Worm (Caenorhabditis elegans): ENCODE data around the gene col-12.

Gene col-12

ce11 chrV:10433721-10434120 is 8.7 kb upstream of the col-12 start, which contains the start of gene Y32F6A.4:
TSS of gene Y32F6A.4 (minus strand) at chrV:10434067.
- TF ChIP-seq scrt-1 (GFP tag; IDR thresholded peaks at IDR 0.05) (no peak), ceh-36 (tag; optimal IDR thresholded peaks at IDR 0.05) (no peak), tbx-37 (GFP tag; conservative IDR thresholded peaks at IDR 0.05) (no peak)

ce11 chrV:10432607-10433006 is 7.6 kb upstream of the col-12 start:
- no peak for TF ChIP-seq ets-7 (tag; optimal IDR thresholded peaks at IDR 0.05)
- no peak for TF ChIP-seq ceh-36 (tag; optimal IDR thresholded peaks at IDR 0.05)
- TF ChIP-seq B0310.2 (tag; optimal IDR thresholded peaks at IDR 0.05) = no peak
- TF ChIP-seq sea-1 (GFP tag; conservative IDR thresholded peaks at IDR 0.05) = no peak
- TF ChIP-seq hmbx-1 (tag; optimal IDR thresholded peaks at IDR 0.05) = no peak
- no peak for TF ChIP-seq tra-4 (tag; optimal IDR thresholded peaks at IDR 0.05)
- TF ChIP-seq scrt-1 (GFP tag; IDR thresholded peaks at IDR 0.05) = no peak
- TF ChIP-seq ama-1 (optimal IDR thresholded peaks at IDR 0.05) = no peak
- no peak for TF ChIP-seq ceh-13 (GFP tag; optimal IDR thresholded peaks at IDR 0.05)
- no peak for TF ChIP-seq tbx-37 (GFP tag; conservative IDR thresholded peaks at IDR 0.05)
- no peak for TF ChIP-seq flt-1 (GFP tag; IDR thresholded peaks at IDR 0.05)
- no peak for TF ChIP-seq tbx-11 (GFP tag; IDR thresholded peaks at IDR 0.05)
- no peak for TF ChIP-seq pes-1 (GFP tag; IDR thresholded peaks at IDR 0.05)
- TF ChIP-seq aly-1 (tag; optimal IDR thresholded peaks at IDR 0.05) = no peak
- no peak for TF ChIP-seq hmg-4 (GFP tag; optimal IDR thresholded peaks at IDR 0.05)
- no peak for TF ChIP-seq hnd-1 (tag; optimal IDR thresholded peaks at IDR 0.05)
- TF ChIP-seq F13C5.2 (tag; optimal IDR thresholded peaks at IDR 0.05) = no peak

ce11 chrV:10428608-10429007 is 3.6 kb upstream of the col-12 start, which contains the start of gene tag-314:
TSS of gene tag-314 (minus strand) at chrV:10428708.
- TF ChIP-seq scrt-1 (GFP tag; IDR thresholded peaks at IDR 0.05) = no peak
- TF ChIP-seq B0310.2 (tag; optimal IDR thresholded peaks at IDR 0.05) = no peak
- no peak for TF ChIP-seq hmg-4 (GFP tag; optimal IDR thresholded peaks at IDR 0.05)
- TF ChIP-seq tbx-37 (GFP tag; conservative IDR thresholded peaks at IDR 0.05) = no peak
- no peak for TF ChIP-seq tbx-11 (GFP tag; IDR thresholded peaks at IDR 0.05)
- TF ChIP-seq pes-1 (GFP tag; IDR thresholded peaks at IDR 0.05) = no peak
- no peak for TF ChIP-seq ceh-13 (GFP tag; optimal IDR thresholded peaks at IDR 0.05)
- no peak for TF ChIP-seq hnd-1 (tag; optimal IDR thresholded peaks at IDR 0.05)
- no peak for TF ChIP-seq tra-4 (tag; optimal IDR thresholded peaks at IDR 0.05)
- no peak for TF ChIP-seq ama-1 (optimal IDR thresholded peaks at IDR 0.05)
- no peak for TF ChIP-seq sea-1 (GFP tag; conservative IDR thresholded peaks at IDR 0.05)
- no peak for TF ChIP-seq ets-7 (tag; optimal IDR thresholded peaks at IDR 0.05)
- TF ChIP-seq flt-1 (GFP tag; IDR thresholded peaks at IDR 0.05) = no peak
- no peak for TF ChIP-seq hmbx-1 (tag; optimal IDR thresholded peaks at IDR 0.05)
- TF ChIP-seq ceh-36 (tag; optimal IDR thresholded peaks at IDR 0.05) = no peak
- TF ChIP-seq aly-1 (tag; optimal IDR thresholded peaks at IDR 0.05) = no peak
- TF ChIP-seq F13C5.2 (tag; optimal IDR thresholded peaks at IDR 0.05) = no peak

DNA sequence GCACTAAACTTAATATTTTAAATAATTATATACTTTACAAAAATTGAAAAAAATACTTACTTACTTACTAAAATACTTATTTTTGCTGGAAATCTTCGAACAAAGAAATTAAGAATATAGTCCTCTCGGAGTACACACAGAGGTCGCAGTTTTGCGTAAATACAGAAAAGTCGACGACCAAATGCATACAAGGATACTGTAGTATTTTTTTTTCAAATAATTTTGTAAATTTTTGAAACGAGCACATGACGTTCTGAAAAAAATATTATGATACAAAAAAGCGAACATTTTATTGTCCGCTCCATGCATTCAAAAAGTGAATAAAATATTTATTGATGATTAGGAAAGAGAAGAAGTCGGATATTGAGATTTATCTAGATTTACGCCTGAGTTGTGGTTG is 1.3 kb upstream of the col-12 start, which contains the start of gene apc-10:
Gene apc-10 (minus strand): TSS at position 101 of the 400 bp plus-strand sequence.
- TF ChIP-seq hnd-1 (tag; optimal IDR thresholded peaks at IDR 0.05) (no peak), hmg-4 (GFP tag; optimal IDR thresholded peaks at IDR 0.05) (no peak), flt-1 (GFP tag; IDR thresholded peaks at IDR 0.05) (no peak), tbx-11 (GFP tag; IDR thresholded peaks at IDR 0.05) (no peak), ama-1 (optimal IDR thresholded peaks at IDR 0.05) (no peak), pes-1 (GFP tag; IDR thresholded peaks at IDR 0.05) (no peak), ceh-13 (GFP tag; optimal IDR thresholded peaks at IDR 0.05) (no peak), B0310.2 (tag; optimal IDR thresholded peaks at IDR 0.05) (no peak), sea-1 (GFP tag; conservative IDR thresholded peaks at IDR 0.05) (no peak), ceh-36 (tag; optimal IDR thresholded peaks at IDR 0.05) (no peak)

DNA sequence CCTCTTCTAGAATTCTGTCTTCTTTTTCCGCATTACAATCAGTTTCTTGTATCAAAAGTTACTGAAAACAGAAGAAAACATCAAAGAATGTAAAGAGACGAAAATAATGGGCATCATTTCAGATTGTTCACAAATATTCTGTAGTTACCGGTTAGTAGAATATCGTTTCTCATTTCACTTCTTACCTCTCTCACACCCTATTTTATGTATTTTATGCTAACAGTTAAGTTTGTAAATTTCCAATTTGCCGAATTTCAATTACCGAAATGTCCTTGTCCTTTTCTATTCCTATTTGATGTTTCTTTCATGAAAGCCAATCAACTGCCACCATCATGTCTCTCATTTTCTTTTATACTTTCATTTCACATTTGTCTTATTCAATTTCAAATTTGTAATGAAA is 1.5 kb downstream of the col-12 start:
- no peak for TF ChIP-seq ets-7 (tag; optimal IDR thresholded peaks at IDR 0.05)

- TF ChIP-seq hnd-1 (tag; optimal IDR thresholded peaks at IDR 0.05) = no peak
- TF ChIP-seq sea-1 (GFP tag; conservative IDR thresholded peaks at IDR 0.05) = no peak
- no peak for TF ChIP-seq ama-1 (optimal IDR thresholded peaks at IDR 0.05)
- no peak for TF ChIP-seq ceh-36 (tag; optimal IDR thresholded peaks at IDR 0.05)
- TF ChIP-seq scrt-1 (GFP tag; IDR thresholded peaks at IDR 0.05) = no peak
- no peak for TF ChIP-seq ets-7 (tag; optimal IDR thresholded peaks at IDR 0.05)
- TF ChIP-seq tbx-11 (GFP tag; IDR thresholded peaks at IDR 0.05) = no peak
- no peak for TF ChIP-seq flt-1 (GFP tag; IDR thresholded peaks at IDR 0.05)
- no peak for TF ChIP-seq hmg-4 (GFP tag; optimal IDR thresholded peaks at IDR 0.05)
- no peak for TF ChIP-seq B0310.2 (tag; optimal IDR thresholded peaks at IDR 0.05)
- no peak for TF ChIP-seq ceh-13 (GFP tag; optimal IDR thresholded peaks at IDR 0.05)
- TF ChIP-seq tbx-37 (GFP tag; conservative IDR thresholded peaks at IDR 0.05) = no peak
- no peak for TF ChIP-seq hmbx-1 (tag; optimal IDR thresholded peaks at IDR 0.05)
- no peak for TF ChIP-seq pes-1 (GFP tag; IDR thresholded peaks at IDR 0.05)
- no peak for TF ChIP-seq tra-4 (tag; optimal IDR thresholded peaks at IDR 0.05)
Measured at ce11 chrV:10421802-10422201, 3.2 kb downstream of the col-12 start, which contains the start of gene col-13. TSS of gene col-13 (minus strand) at chrV:10421902.

- TF ChIP-seq hnd-1 (tag; optimal IDR thresholded peaks at IDR 0.05) (no peak), ama-1 (optimal IDR thresholded peaks at IDR 0.05) (no peak), tra-4 (tag; optimal IDR thresholded peaks at IDR 0.05) (no peak), ceh-36 (tag; optimal IDR thresholded peaks at IDR 0.05) (no peak), hmbx-1 (tag; optimal IDR thresholded peaks at IDR 0.05) (no peak), sea-1 (GFP tag; conservative IDR thresholded peaks at IDR 0.05) (no peak), ceh-13 (GFP tag; optimal IDR thresholded peaks at IDR 0.05) (no peak), hmg-4 (GFP tag; optimal IDR thresholded peaks at IDR 0.05) (no peak), pes-1 (GFP tag; IDR thresholded peaks at IDR 0.05) (no peak), F13C5.2 (tag; optimal IDR thresholded peaks at IDR 0.05) (no peak), aly-1 (tag; optimal IDR thresholded peaks at IDR 0.05) (no peak), tbx-37 (GFP tag; conservative IDR thresholded peaks at IDR 0.05) (no peak)
Measured at ce11 chrV:10418961-10419360, 6.0 kb downstream of the col-12 start, which contains the start of gene F15H10.5. TSS of gene F15H10.5 (minus strand) at chrV:10419061.

DNA sequence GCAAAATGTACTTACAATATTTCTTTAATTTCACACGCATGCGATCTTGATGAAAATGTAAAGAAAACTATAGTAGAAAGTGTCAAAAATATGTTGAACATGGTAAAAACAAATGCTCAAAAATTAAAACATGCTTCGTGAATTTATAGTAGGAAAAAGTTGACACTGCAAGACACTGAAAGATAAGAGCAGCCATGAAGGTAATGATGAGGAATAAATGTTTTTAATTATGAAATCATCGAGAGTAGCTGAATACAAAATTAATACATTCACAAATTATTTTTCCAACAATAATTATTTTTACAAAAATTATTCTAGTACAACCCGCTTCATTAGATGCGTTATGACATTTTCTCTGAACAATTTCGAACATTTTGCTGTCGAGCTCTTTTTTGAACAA is 8.1 kb downstream of the col-12 start, which contains the start of gene F15H10.10:
Gene F15H10.10 (minus strand): TSS at position 101 of the 400 bp plus-strand sequence.
- no peak for TF ChIP-seq tbx-37 (GFP tag; conservative IDR thresholded peaks at IDR 0.05)
- TF ChIP-seq flt-1 (GFP tag; IDR thresholded peaks at IDR 0.05) = no peak
- no peak for TF ChIP-seq tra-4 (tag; optimal IDR thresholded peaks at IDR 0.05)
- no peak for TF ChIP-seq hmbx-1 (tag; optimal IDR thresholded peaks at IDR 0.05)
- no peak for TF ChIP-seq F13C5.2 (tag; optimal IDR thresholded peaks at IDR 0.05)
- TF ChIP-seq tbx-11 (GFP tag; IDR thresholded peaks at IDR 0.05) = no peak
- TF ChIP-seq hnd-1 (tag; optimal IDR thresholded peaks at IDR 0.05) = no peak
- TF ChIP-seq ceh-36 (tag; optimal IDR thresholded peaks at IDR 0.05) = no peak
- no peak for TF ChIP-seq ama-1 (optimal IDR thresholded peaks at IDR 0.05)
- TF ChIP-seq B0310.2 (tag; optimal IDR thresholded peaks at IDR 0.05) = no peak
- no peak for TF ChIP-seq ets-7 (tag; optimal IDR thresholded peaks at IDR 0.05)
- no peak for TF ChIP-seq ceh-13 (GFP tag; optimal IDR thresholded peaks at IDR 0.05)
- TF ChIP-seq pes-1 (GFP tag; IDR thresholded peaks at IDR 0.05) = no peak
- TF ChIP-seq hmg-4 (GFP tag; optimal IDR thresholded peaks at IDR 0.05) = no peak
- TF ChIP-seq scrt-1 (GFP tag; IDR thresholded peaks at IDR 0.05) = no peak
- TF ChIP-seq sea-1 (GFP tag; conservative IDR thresholded peaks at IDR 0.05) = no peak
- no peak for TF ChIP-seq aly-1 (tag; optimal IDR thresholded peaks at IDR 0.05)

All from whole organism, early embryonic.